Worm (Caenorhabditis elegans): ENCODE results near the gene lin-18.
A peak's percentile ranks its signal among the peaks of the same experiment; 100 is the strongest.

lin-18 gene

ce11 chrX:3958252-3958651, at the start of gene lin-18:
TSS of gene lin-18 (plus strand) at chrX:3958552.
- TF ChIP-seq ztf-23 (GFP tag; IDR thresholded peaks at IDR 0.05), result no peak
- no peak for TF ChIP-seq T22C8.4 (GFP tag; IDR thresholded peaks at IDR 0.05)
- no peak for TF ChIP-seq flt-1 (GFP tag; IDR thresholded peaks at IDR 0.05)
- no peak for TF ChIP-seq med-1 (GFP tag; optimal IDR thresholded peaks at IDR 0.05; ENCODE audit: insufficient read depth)
- no peak for TF ChIP-seq tab-1 (GFP tag; IDR thresholded peaks at IDR 0.05)
- no peak for TF ChIP-seq cog-1 (tag; optimal IDR thresholded peaks at IDR 0.05)
- no peak for TF ChIP-seq klf-2 (GFP tag; conservative IDR thresholded peaks at IDR 0.05)
- TF ChIP-seq ref-1 (GFP tag; conservative IDR thresholded peaks at IDR 0.05), result no peak

- TF ChIP-seq flt-1 (GFP tag; IDR thresholded peaks at IDR 0.05) (no peak), ztf-23 (GFP tag; IDR thresholded peaks at IDR 0.05) (no peak), T22C8.4 (GFP tag; IDR thresholded peaks at IDR 0.05) (no peak), klf-2 (GFP tag; conservative IDR thresholded peaks at IDR 0.05) (no peak), tab-1 (GFP tag; IDR thresholded peaks at IDR 0.05) (no peak)
These were observed 47.1 kb upstream of the lin-18 start, which contains the start of gene T22B2.5 for ce11 chrX:3911280-3911679. TSS of gene T22B2.5 (minus strand) at chrX:3911380.

ce11 chrX:3914273-3914672, 44.1 kb upstream of the lin-18 start:
- TF ChIP-seq klf-2 (GFP tag; conservative IDR thresholded peaks at IDR 0.05), result peak; percentile 70; the same call in 1 of the 2 replicates
- TF ChIP-seq cog-1 (tag; optimal IDR thresholded peaks at IDR 0.05), result no peak
- TF ChIP-seq tab-1 (GFP tag; IDR thresholded peaks at IDR 0.05), result peak; percentile 74; the same call in 1 of the 2 replicates
- TF ChIP-seq med-1 (GFP tag; optimal IDR thresholded peaks at IDR 0.05; ENCODE audit: insufficient read depth), result peak; percentile 16
- TF ChIP-seq flt-1 (GFP tag; IDR thresholded peaks at IDR 0.05), result peak; percentile 82
- peak; percentile 61 for TF ChIP-seq ztf-29 (GFP tag; IDR thresholded peaks at IDR 0.05)
- 0 out of 2 replicates have a peak, but pooled peaks have one; percentile 43 for TF ChIP-seq ref-1 (GFP tag; conservative IDR thresholded peaks at IDR 0.05)
- TF ChIP-seq T22C8.4 (GFP tag; IDR thresholded peaks at IDR 0.05), result peak; percentile 49; the same call in 1 of the 2 replicates
- no peak for TF ChIP-seq ztf-23 (GFP tag; IDR thresholded peaks at IDR 0.05)

- TF ChIP-seq flt-1 (GFP tag; IDR thresholded peaks at IDR 0.05) (no peak), ztf-23 (GFP tag; IDR thresholded peaks at IDR 0.05) (no peak), med-1 (GFP tag; optimal IDR thresholded peaks at IDR 0.05; ENCODE audit: insufficient read depth) (no peak), ztf-29 (GFP tag; IDR thresholded peaks at IDR 0.05) (no peak), T22C8.4 (GFP tag; IDR thresholded peaks at IDR 0.05) (no peak), tab-1 (GFP tag; IDR thresholded peaks at IDR 0.05) (no peak), klf-2 (GFP tag; conservative IDR thresholded peaks at IDR 0.05) (no peak), cog-1 (tag; optimal IDR thresholded peaks at IDR 0.05) (no peak)
These were observed 42.6 kb upstream of the lin-18 start, which contains the start of gene idpp-9 for ce11 chrX:3915748-3916147. TSS of gene idpp-9 (minus strand) at chrX:3915848.

- TF ChIP-seq ref-1 (GFP tag; conservative IDR thresholded peaks at IDR 0.05) (no peak), T22C8.4 (GFP tag; IDR thresholded peaks at IDR 0.05) (no peak), cog-1 (tag; optimal IDR thresholded peaks at IDR 0.05) (no peak), ztf-29 (GFP tag; IDR thresholded peaks at IDR 0.05) (no peak)
These were observed 41.3 kb upstream of the lin-18 start, which contains the start of gene T22B2.3 for ce11 chrX:3917013-3917412. TSS of gene T22B2.3 (plus strand) at chrX:3917313.

- TF ChIP-seq cog-1 (tag; optimal IDR thresholded peaks at IDR 0.05) (no peak), ref-1 (GFP tag; conservative IDR thresholded peaks at IDR 0.05) (no peak), klf-2 (GFP tag; conservative IDR thresholded peaks at IDR 0.05) (no peak), T22C8.4 (GFP tag; IDR thresholded peaks at IDR 0.05) (no peak), med-1 (GFP tag; optimal IDR thresholded peaks at IDR 0.05; ENCODE audit: insufficient read depth) (no peak), tab-1 (GFP tag; IDR thresholded peaks at IDR 0.05) (no peak), ztf-23 (GFP tag; IDR thresholded peaks at IDR 0.05) (no peak), flt-1 (GFP tag; IDR thresholded peaks at IDR 0.05) (no peak), ztf-29 (GFP tag; IDR thresholded peaks at IDR 0.05) (no peak)
These were observed 40.2 kb upstream of the lin-18 start for ce11 chrX:3918182-3918581.

- TF ChIP-seq med-1 (GFP tag; optimal IDR thresholded peaks at IDR 0.05; ENCODE audit: insufficient read depth) (no peak), flt-1 (GFP tag; IDR thresholded peaks at IDR 0.05) (no peak), ztf-23 (GFP tag; IDR thresholded peaks at IDR 0.05) (no peak), ztf-29 (GFP tag; IDR thresholded peaks at IDR 0.05) (no peak), ref-1 (GFP tag; conservative IDR thresholded peaks at IDR 0.05) (no peak), klf-2 (GFP tag; conservative IDR thresholded peaks at IDR 0.05) (no peak), cog-1 (tag; optimal IDR thresholded peaks at IDR 0.05) (no peak), tab-1 (GFP tag; IDR thresholded peaks at IDR 0.05) (no peak), T22C8.4 (GFP tag; IDR thresholded peaks at IDR 0.05) (no peak)
These were observed 38.7 kb upstream of the lin-18 start for ce11 chrX:3919689-3920088.

ce11 chrX:3920101-3920500, 38.3 kb upstream of the lin-18 start, which contains the start of gene T22B2.2:
TSS of gene T22B2.2 (plus strand) at chrX:3920401.
- TF ChIP-seq ztf-29 (GFP tag; IDR thresholded peaks at IDR 0.05) (no peak), tab-1 (GFP tag; IDR thresholded peaks at IDR 0.05) (no peak), T22C8.4 (GFP tag; IDR thresholded peaks at IDR 0.05) (no peak), med-1 (GFP tag; optimal IDR thresholded peaks at IDR 0.05; ENCODE audit: insufficient read depth) (no peak), klf-2 (GFP tag; conservative IDR thresholded peaks at IDR 0.05) (no peak), ztf-23 (GFP tag; IDR thresholded peaks at IDR 0.05) (no peak), ref-1 (GFP tag; conservative IDR thresholded peaks at IDR 0.05) (no peak), cog-1 (tag; optimal IDR thresholded peaks at IDR 0.05) (no peak), flt-1 (GFP tag; IDR thresholded peaks at IDR 0.05) (no peak)

ce11 chrX:3920747-3921146, 37.6 kb upstream of the lin-18 start:
- TF ChIP-seq klf-2 (GFP tag; conservative IDR thresholded peaks at IDR 0.05), result no peak
- TF ChIP-seq tab-1 (GFP tag; IDR thresholded peaks at IDR 0.05), result no peak
- no peak for TF ChIP-seq ztf-23 (GFP tag; IDR thresholded peaks at IDR 0.05)
- no peak for TF ChIP-seq ref-1 (GFP tag; conservative IDR thresholded peaks at IDR 0.05)
- TF ChIP-seq med-1 (GFP tag; optimal IDR thresholded peaks at IDR 0.05; ENCODE audit: insufficient read depth), result no peak
- no peak for TF ChIP-seq ztf-29 (GFP tag; IDR thresholded peaks at IDR 0.05)
- TF ChIP-seq T22C8.4 (GFP tag; IDR thresholded peaks at IDR 0.05), result no peak
- TF ChIP-seq cog-1 (tag; optimal IDR thresholded peaks at IDR 0.05), result no peak
- no peak for TF ChIP-seq flt-1 (GFP tag; IDR thresholded peaks at IDR 0.05)

- TF ChIP-seq tab-1 (GFP tag; IDR thresholded peaks at IDR 0.05), result no peak
- TF ChIP-seq flt-1 (GFP tag; IDR thresholded peaks at IDR 0.05), result no peak
- TF ChIP-seq med-1 (GFP tag; optimal IDR thresholded peaks at IDR 0.05; ENCODE audit: insufficient read depth), result no peak
- no peak for TF ChIP-seq ref-1 (GFP tag; conservative IDR thresholded peaks at IDR 0.05)
- no peak for TF ChIP-seq klf-2 (GFP tag; conservative IDR thresholded peaks at IDR 0.05)
- no peak for TF ChIP-seq ztf-29 (GFP tag; IDR thresholded peaks at IDR 0.05)
- no peak for TF ChIP-seq cog-1 (tag; optimal IDR thresholded peaks at IDR 0.05)
- no peak for TF ChIP-seq T22C8.4 (GFP tag; IDR thresholded peaks at IDR 0.05)
- TF ChIP-seq ztf-23 (GFP tag; IDR thresholded peaks at IDR 0.05), result no peak
These were observed 32.6 kb upstream of the lin-18 start, which contains the start of gene T22B2.1 for ce11 chrX:3925776-3926175. TSS of gene T22B2.1 (plus strand) at chrX:3926076.
